Fruit fly (Drosophila melanogaster) Kc167 (cell line): Measurements from ENCODE around the gene CG33268.

Experiments
- Myc ChIP-seq: fragments of >200 bp; optimal IDR thresholded peaks from 2 replicates; lab custom pipeline; 2017; ENCODE audit warnings: missing external identifiers
- Sin3A ChIP-seq: fragments of >200 bp; optimal IDR thresholded peaks from 2 replicates; lab custom pipeline; 2018; ENCODE audit warnings: missing external identifiers
- h ChIP-seq: fragments of >200 bp; optimal IDR thresholded peaks from 3 replicates; lab custom pipeline; 2018; ENCODE audit warnings: missing external identifiers
- insv ChIP-seq: fragments of >200 bp; optimal IDR thresholded peaks from 3 replicates; lab custom pipeline; 2018; ENCODE audit warnings: missing external identifiers
- psq ChIP-seq: fragments of >200 bp; optimal IDR thresholded peaks from 2 replicates; lab custom pipeline; 2017; ENCODE audit warnings: missing external identifiers
- ttk ChIP-seq: sonication (Bioruptor generic); optimal IDR thresholded peaks from 2 replicates; lab custom pipeline; 2017; ENCODE audit warnings: missing external identifiers

The CG33268 gene

dm6 chr3L:11591131-11591530, at the start of gene CG33268:
Gene CG33268, minus strand, starts transcription at chr3L:11591231.
- TF ChIP-seq ttk (lab: Kevin White, UChicago) (no peak), insv (lab: Kevin White, UChicago) (no peak), psq (lab: Kevin White, UChicago) (no peak), h (lab: Kevin White, UChicago) (no peak), Sin3A (lab: Kevin White, UChicago) (no peak), Myc (lab: Kevin White, UChicago) (no peak)

DNA sequence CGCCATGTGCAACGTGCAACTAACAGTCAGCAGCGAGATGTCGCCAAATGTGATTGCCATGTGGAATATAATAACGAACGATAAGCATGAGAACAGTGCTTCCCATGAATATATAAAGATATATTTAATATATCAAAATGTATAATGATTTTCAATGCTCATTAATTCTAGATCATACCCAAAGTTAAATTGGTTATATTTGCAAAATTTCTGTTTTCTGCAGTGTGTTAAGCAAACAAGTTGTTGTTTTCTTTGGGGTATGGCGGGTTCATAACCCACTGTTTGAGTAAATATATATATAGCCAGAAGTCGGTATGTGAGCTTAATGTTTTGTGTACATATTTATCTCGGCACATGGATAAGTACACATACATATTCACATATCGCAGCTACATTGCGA, 45.8 kb upstream of the CG33268 start:
- TF ChIP-seq insv (lab: Kevin White, UChicago), result no peak
- no peak for TF ChIP-seq h (lab: Kevin White, UChicago)
- no peak for TF ChIP-seq ttk (lab: Kevin White, UChicago)
- no peak for TF ChIP-seq Sin3A (lab: Kevin White, UChicago)
- no peak for TF ChIP-seq psq (lab: Kevin White, UChicago)
- TF ChIP-seq Myc (lab: Kevin White, UChicago), result no peak

DNA sequence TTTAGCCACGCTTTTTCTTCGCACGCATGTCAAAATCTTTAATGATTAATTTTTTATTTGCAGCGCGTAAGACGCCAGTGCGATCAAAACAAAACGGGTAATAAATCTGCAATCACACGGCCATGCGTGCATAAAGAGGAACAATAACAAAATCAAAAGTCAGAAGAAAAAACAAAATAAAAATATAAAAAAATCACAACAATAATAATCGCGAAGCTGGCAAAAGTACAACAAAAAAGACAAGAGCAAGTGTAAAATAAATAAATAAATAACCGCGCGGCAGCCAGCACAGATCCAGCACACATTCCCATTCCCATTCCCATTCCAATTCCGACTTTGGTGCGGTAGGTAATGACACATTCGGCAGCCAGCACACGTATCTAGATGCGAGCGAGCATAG, 43.5 kb upstream of the CG33268 start:
- TF ChIP-seq Sin3A (lab: Kevin White, UChicago) (no peak), Myc (lab: Kevin White, UChicago) (no peak), ttk (lab: Kevin White, UChicago) (no peak), insv (lab: Kevin White, UChicago) (no peak), psq (lab: Kevin White, UChicago) (no peak), h (lab: Kevin White, UChicago) (no peak)

DNA sequence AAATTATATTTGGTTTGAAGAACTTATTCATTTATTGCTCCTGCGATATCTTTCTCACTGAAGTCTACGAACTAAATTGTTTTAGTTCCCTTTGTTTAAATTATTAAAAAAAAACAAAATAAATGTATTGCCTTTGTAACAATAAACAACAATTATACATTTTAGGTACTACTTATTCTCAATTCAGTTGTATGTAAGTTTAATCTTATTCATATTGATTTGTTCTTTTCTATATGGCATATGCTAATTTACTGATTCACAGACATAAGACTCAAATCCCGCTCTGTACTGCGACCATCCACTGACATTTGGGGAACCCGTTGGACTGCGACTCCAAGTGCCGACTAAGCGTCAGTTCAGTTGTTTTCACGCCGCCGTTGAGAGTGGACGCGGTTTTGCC, 40.1 kb upstream of the CG33268 start, which contains the start of gene CG32091:
TSS of gene CG32091 (plus strand) at position 301 of the 400 bp plus-strand sequence.
- TF ChIP-seq ttk (lab: Kevin White, UChicago) (no peak), Sin3A (lab: Kevin White, UChicago) (no peak), Myc (lab: Kevin White, UChicago) (no peak), h (lab: Kevin White, UChicago) (no peak)

- TF ChIP-seq h (lab: Kevin White, UChicago) (no peak), Sin3A (lab: Kevin White, UChicago) (no peak), Myc (lab: Kevin White, UChicago) (no peak), psq (lab: Kevin White, UChicago) (no peak), ttk (lab: Kevin White, UChicago) (no peak), insv (lab: Kevin White, UChicago) (no peak)
Measured at dm6 chr3L:11630684-11631083, 39.7 kb upstream of the CG33268 start.

DNA sequence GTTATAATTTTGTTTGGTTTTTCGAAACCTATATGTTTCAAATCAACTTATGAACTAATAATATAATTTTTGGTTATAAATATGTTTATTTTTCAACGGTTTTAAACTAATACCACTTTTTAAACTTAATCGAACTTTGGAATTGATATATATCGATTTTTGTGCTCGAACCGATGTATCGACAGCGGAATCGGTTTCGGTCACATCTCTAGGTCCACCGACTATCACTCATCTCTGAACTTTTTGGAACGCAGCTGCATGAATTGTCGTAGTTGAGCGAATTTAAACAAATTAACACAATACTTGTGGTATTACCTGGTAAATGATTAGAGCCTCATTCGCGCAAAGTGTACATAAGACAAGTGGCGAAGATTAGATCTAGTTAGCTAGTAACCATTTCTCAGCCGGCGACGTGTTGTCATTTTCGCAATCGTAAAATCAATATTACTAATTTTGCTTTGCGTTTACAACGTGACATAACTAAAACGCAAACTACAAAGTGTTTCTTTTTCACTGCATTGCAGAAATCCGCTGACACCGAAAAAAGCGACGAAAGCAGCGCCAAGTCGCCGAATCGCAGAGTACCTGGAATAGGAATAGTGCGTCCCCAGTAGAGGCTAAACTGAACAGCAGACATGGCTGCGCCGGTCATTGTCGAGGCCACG, 36.9 kb upstream of the CG33268 start, which contains the start of gene Apt1:
TSS of gene Apt1 (plus strand) at position 219 of the 665 bp plus-strand sequence.
- TF ChIP-seq psq (lab: Kevin White, UChicago) (no peak), Myc (lab: Kevin White, UChicago) (no peak), h (lab: Kevin White, UChicago) (no peak), ttk (lab: Kevin White, UChicago) (no peak), insv (lab: Kevin White, UChicago) (no peak), Sin3A (lab: Kevin White, UChicago) (no peak)

DNA sequence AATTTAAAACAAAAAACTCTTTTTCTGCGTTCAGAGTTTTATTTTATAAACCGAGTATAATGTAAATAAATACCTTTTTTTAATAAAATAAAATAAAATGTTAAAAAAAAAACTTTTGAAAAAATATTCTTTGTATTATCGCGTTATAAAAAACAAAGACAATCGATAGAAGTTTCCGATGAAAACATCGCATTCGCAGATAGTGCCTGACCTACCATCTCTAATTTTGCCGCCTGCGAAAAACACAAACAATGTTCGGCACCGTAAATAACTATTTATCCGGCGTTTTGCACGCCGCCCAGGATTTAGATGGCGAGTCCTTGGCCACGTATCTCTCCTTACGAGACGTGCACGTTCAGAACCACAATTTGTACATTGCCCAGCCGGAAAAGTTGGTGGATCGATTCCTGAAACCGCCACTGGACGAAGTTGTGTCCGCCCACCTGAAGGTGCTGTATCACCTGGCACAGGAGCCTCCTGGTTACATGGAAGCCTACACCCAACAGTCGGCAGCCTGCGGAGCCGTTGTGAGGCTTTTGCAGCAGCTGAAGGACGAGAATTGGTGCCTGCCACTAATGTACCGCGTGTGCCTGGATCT, 35.3 kb upstream of the CG33268 start, which contains the start of gene PCID2:
TSS of gene PCID2 (plus strand) at position 213 of the 598 bp plus-strand sequence.
- no peak for TF ChIP-seq ttk (lab: Kevin White, UChicago)
- no peak for TF ChIP-seq psq (lab: Kevin White, UChicago)
- no peak for TF ChIP-seq insv (lab: Kevin White, UChicago)
- no peak for TF ChIP-seq Sin3A (lab: Kevin White, UChicago)
- no peak for TF ChIP-seq h (lab: Kevin White, UChicago)
- TF ChIP-seq Myc (lab: Kevin White, UChicago), result no peak

dm6 chr3L:11625634-11626175, 34.7 kb upstream of the CG33268 start, which contains the start of gene CG6083:
Gene CG6083, minus strand, starts transcription at chr3L:11626125.
- no peak for TF ChIP-seq Sin3A (lab: Kevin White, UChicago)

dm6 chr3L:11624281-11624680, 33.2 kb upstream of the CG33268 start, which contains the start of gene Akr1B:
Gene Akr1B, minus strand, starts transcription at chr3L:11624381.
- no peak for TF ChIP-seq insv (lab: Kevin White, UChicago)
- no peak for TF ChIP-seq ttk (lab: Kevin White, UChicago)
- no peak for TF ChIP-seq h (lab: Kevin White, UChicago)
- no peak for TF ChIP-seq Sin3A (lab: Kevin White, UChicago)
- no peak for TF ChIP-seq psq (lab: Kevin White, UChicago)
- TF ChIP-seq Myc (lab: Kevin White, UChicago), result no peak

dm6 chr3L:11623245-11623883, 32.3 kb upstream of the CG33268 start:
- TF ChIP-seq insv (lab: Kevin White, UChicago) (no peak), h (lab: Kevin White, UChicago) (no peak), ttk (lab: Kevin White, UChicago) (no peak), psq (lab: Kevin White, UChicago) (no peak), Myc (lab: Kevin White, UChicago) (no peak), Sin3A (lab: Kevin White, UChicago) (no peak)

DNA sequence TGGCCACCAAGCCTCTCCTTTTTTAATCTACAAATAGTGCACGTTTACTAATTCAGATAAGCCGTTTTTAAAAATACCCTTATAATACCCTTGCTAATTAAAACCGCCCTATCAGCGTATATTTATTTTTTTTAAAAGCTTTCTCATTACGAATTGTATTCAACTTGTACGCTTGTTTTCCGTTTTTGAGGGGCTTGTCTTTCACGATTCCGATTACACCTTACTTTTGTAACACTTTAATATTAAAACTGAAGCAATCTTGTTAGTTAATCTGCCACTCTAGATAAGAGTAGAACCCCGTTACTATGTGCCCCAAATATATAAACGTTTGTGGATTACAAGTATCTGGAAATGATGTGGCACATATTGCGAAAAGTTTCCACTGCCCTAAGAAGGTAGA, 31.7 kb upstream of the CG33268 start:
- TF ChIP-seq Sin3A (lab: Kevin White, UChicago) (no peak), psq (lab: Kevin White, UChicago) (no peak), Myc (lab: Kevin White, UChicago) (no peak), insv (lab: Kevin White, UChicago) (no peak), h (lab: Kevin White, UChicago) (no peak), ttk (lab: Kevin White, UChicago) (no peak)
